Worm (Caenorhabditis elegans): Measurements from ENCODE around the gene msd-2.

DNA sequence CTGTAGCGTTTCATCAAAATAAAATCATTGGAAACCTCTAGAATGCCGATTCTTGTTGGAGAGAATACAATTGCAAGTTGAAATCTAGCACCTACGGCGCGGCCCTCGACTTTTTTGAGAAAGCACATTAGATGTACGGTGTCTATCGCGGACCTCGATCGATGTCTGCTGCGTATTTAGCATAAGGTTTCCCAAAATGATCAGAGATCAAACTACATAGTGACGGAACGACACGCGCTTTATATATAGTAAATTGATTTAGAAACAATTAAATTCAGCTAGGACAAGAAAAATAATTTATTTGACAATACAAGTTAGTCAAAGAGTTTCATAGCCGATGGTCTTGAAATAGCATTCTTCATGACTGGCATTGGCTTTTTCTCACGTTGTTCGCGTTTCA lies 2.8 kb upstream of the msd-2 start:
- TF ChIP-seq him-1 (tag; optimal IDR thresholded peaks at IDR 0.05) (no peak), dao-5 (tag; optimal IDR thresholded peaks at IDR 0.05) (no peak)
